Fruit fly (Drosophila melanogaster): ENCODE measurements around the gene Traf6.

- TF ChIP-seq Pdp1 (GFP tag; optimal IDR thresholded peaks at IDR 0.05) (peak; percentile 77 to 84), BtbVII (GFP tag; optimal IDR thresholded peaks at IDR 0.05) (peak; percentile 82), sens (GFP tag) (peak; percentile 97), inv (GFP tag; IDR thresholded peaks at IDR 0.05; ENCODE audit: partially characterized antibody) (no peak), Nf-YC (tag; optimal IDR thresholded peaks at IDR 0.05) (peak; percentile 81), zen2 (GFP tag; IDR thresholded peaks at IDR 0.05; ENCODE audit: partially characterized antibody) (no peak), CG12219 (GFP tag; optimal IDR thresholded peaks at IDR 0.05) (peak; percentile 71)
Observed at dm6 chrX:8143537-8143936, 13.6 kb downstream of the Traf6 start, which contains the start of gene CG17982.

All from whole organism, embryonic.